Fruit fly (Drosophila melanogaster) whole organism, embryonic: Measurements from ENCODE around the gene Cyp318a1.
A peak's percentile ranks its signal among the peaks of the same experiment; 100 is the strongest.

Source experiments
- Aef1 ChIP-seq: fragments of 200-800 bp; sonication (Bioruptor generic); IDR thresholded peaks from 3 replicates; pipeline ENCODE4 v1.3.6; 2022; ENCODE audit warnings: missing biosample characterization, missing genetic modification characterization
- CG1024 ChIP-seq: fragments of 200-800 bp; sonication (Bioruptor generic); IDR thresholded peaks from 2 replicates; pipeline ENCODE4 v1.3.6; 2022; ENCODE audit warnings: missing biosample characterization, missing genetic modification characterization
- CG10979 ChIP-seq: fragments of 200-800 bp; sonication (Bioruptor generic); optimal IDR thresholded peaks from 2 replicates; lab custom pipeline; 2018; ENCODE audit warnings: missing biosample characterization, mild to moderate bottlenecking, missing genetic modification characterization, moderate library complexity
- CG11247 ChIP-seq: fragments of 200-800 bp; sonication (Bioruptor generic); IDR thresholded peaks from 2 replicates; pipeline ENCODE4 v1.3.6; 2022; ENCODE audit warnings: missing biosample characterization, missing genetic modification characterization
- CG11456 ChIP-seq: fragments of 200-800 bp; sonication (Bioruptor generic); IDR thresholded peaks from 3 replicates; pipeline ENCODE4 v1.3.6; 2022; ENCODE audit warnings: missing biosample characterization, missing genetic modification characterization
- CG12155 ChIP-seq: fragments of 200-800 bp; sonication (Bioruptor generic); optimal IDR thresholded peaks from 3 replicates; lab custom pipeline; 2016; ENCODE audit warnings: missing biosample characterization, missing genetic modification characterization
- CG13775 ChIP-seq: fragments of 200-800 bp; sonication (Bioruptor generic); optimal IDR thresholded peaks from 3 replicates; lab custom pipeline; 2017; ENCODE audit warnings: missing biosample characterization, mild to moderate bottlenecking, missing genetic modification characterization
- CG14050 ChIP-seq: fragments of 200-800 bp; sonication (Bioruptor generic); IDR thresholded peaks from 3 replicates; pipeline ENCODE4 v1.3.6; 2022; ENCODE audit warnings: missing biosample characterization, missing genetic modification characterization
- CG17328 ChIP-seq: fragments of 200-800 bp; sonication (Bioruptor generic); IDR thresholded peaks from 2 replicates; pipeline ENCODE4 v1.3.6; 2022; ENCODE audit warnings: missing biosample characterization, missing genetic modification characterization
- CG17361 ChIP-seq: fragments of 200-800 bp; sonication (Bioruptor generic); IDR thresholded peaks from 3 replicates; pipeline ENCODE4 v1.3.6; 2022; ENCODE audit warnings: missing biosample characterization, missing genetic modification characterization
- CG18476 ChIP-seq: fragments of 200-800 bp; sonication (Bioruptor generic); optimal IDR thresholded peaks from 2 replicates; lab custom pipeline; 2016; ENCODE audit warnings: missing biosample characterization, mild to moderate bottlenecking, missing genetic modification characterization
- CG18619 ChIP-seq: fragments of 200-800 bp; sonication (Bioruptor generic); optimal IDR thresholded peaks from 3 replicates; lab custom pipeline; 2017; ENCODE audit warnings: missing biosample characterization, mild to moderate bottlenecking, missing genetic modification characterization
- CG2712 ChIP-seq: fragments of 200-800 bp; optimal IDR thresholded peaks from 3 replicates; lab custom pipeline; 2019; ENCODE audit warnings: missing biosample characterization, mild to moderate bottlenecking, missing genetic modification characterization, moderate library complexity
- CG2889 ChIP-seq: fragments of 200-800 bp; sonication (Bioruptor generic); IDR thresholded peaks from 3 replicates; pipeline ENCODE4 v1.3.6; 2022; ENCODE audit warnings: missing biosample characterization, missing genetic modification characterization
- CG3726 ChIP-seq: fragments of 200-800 bp; sonication (Bioruptor generic); IDR thresholded peaks from 3 replicates; pipeline ENCODE4, ENCODE4 v1.3.6; 2022; ENCODE audit warnings: missing biosample characterization, missing genetic modification characterization
- CG43689 ChIP-seq: fragments of 200-800 bp; sonication (Bioruptor generic); IDR thresholded peaks from 2 replicates; pipeline ENCODE4 v1.3.6; 2022; ENCODE audit warnings: missing biosample characterization, missing genetic modification characterization
- CG7357 ChIP-seq: fragments of 200-800 bp; sonication (Bioruptor generic); IDR thresholded peaks from 3 replicates; pipeline ENCODE4 v1.3.6; 2022; ENCODE audit warnings: missing biosample characterization, missing genetic modification characterization
- CG8290 ChIP-seq, 3 experiments: fragments of 200-800 bp; sonication (Bioruptor generic); optimal IDR thresholded peaks; 2 replicates each; lab custom pipeline; 2016 to 2019; ENCODE audit warnings: missing biosample characterization in 3 of 3, missing genetic modification characterization in 3 of 3, mild to moderate bottlenecking in 2 of 3, moderate library complexity in 1 of 3
- CG9437 ChIP-seq: fragments of 200-800 bp; sonication (Bioruptor generic); optimal IDR thresholded peaks from 2 replicates; lab custom pipeline; 2018; ENCODE audit warnings: missing biosample characterization, mild to moderate bottlenecking, missing genetic modification characterization
- CG9727 ChIP-seq: fragments of 200-800 bp; sonication (Bioruptor generic); optimal IDR thresholded peaks from 3 replicates; lab custom pipeline; 2017; ENCODE audit warnings: missing biosample characterization, mild to moderate bottlenecking, missing genetic modification characterization
- CTCF ChIP-seq: fragments of 200-800 bp; sonication (Bioruptor generic); optimal IDR thresholded peaks from 2 replicates; lab custom pipeline; 2017; ENCODE audit warnings: missing biosample characterization, mild to moderate bottlenecking, missing genetic modification characterization, moderate library complexity
- Camta ChIP-seq: fragments of 200-800 bp; sonication (Bioruptor generic); optimal IDR thresholded peaks from 2 replicates; lab custom pipeline; 2016; ENCODE audit warnings: missing biosample characterization, missing genetic modification characterization
- HLHmδ ChIP-seq: fragments of 200-800 bp; sonication (Bioruptor generic); optimal IDR thresholded peaks from 2 replicates; lab custom pipeline; 2018; ENCODE audit warnings: missing biosample characterization, mild to moderate bottlenecking, missing genetic modification characterization, moderate library complexity
- Hr3 ChIP-seq: fragments of 200-800 bp; sonication (Bioruptor generic); optimal IDR thresholded peaks from 3 replicates; lab custom pipeline; 2016; ENCODE audit warnings: missing biosample characterization, missing genetic modification characterization
- Meics ChIP-seq: fragments of 200-800 bp; sonication (Bioruptor generic); optimal IDR thresholded peaks from 2 replicates; lab custom pipeline; 2017; ENCODE audit warnings: missing biosample characterization, mild to moderate bottlenecking, missing genetic modification characterization
- NK7.1 ChIP-seq: fragments of 200-800 bp; sonication (Bioruptor generic); optimal IDR thresholded peaks from 3 replicates; lab custom pipeline; 2016; ENCODE audit warnings: missing biosample characterization, missing genetic modification characterization
- Neu2 ChIP-seq: fragments of 200-800 bp; sonication (Bioruptor generic); optimal IDR thresholded peaks from 3 replicates; lab custom pipeline; 2016; ENCODE audit warnings: missing biosample characterization, missing genetic modification characterization, borderline replicate concordance
- Optix ChIP-seq: fragments of 200-800 bp; sonication (Bioruptor generic); IDR thresholded peaks from 3 replicates; pipeline ENCODE4 v1.3.6; 2022; ENCODE audit warnings: missing biosample characterization, missing genetic modification characterization
- Ravus ChIP-seq: fragments of 200-800 bp; sonication (Bioruptor generic); IDR thresholded peaks from 2 replicates; pipeline ENCODE4 v1.3.6; 2022; ENCODE audit warnings: missing biosample characterization, missing genetic modification characterization
- Rx ChIP-seq: fragments of 200-800 bp; sonication (Bioruptor generic); IDR thresholded peaks from 2 replicates; pipeline ENCODE4 v1.3.6; 2022; ENCODE audit warnings: missing biosample characterization, missing genetic modification characterization
- Scr ChIP-seq: fragments of 200-800 bp; sonication (Bioruptor generic); IDR thresholded peaks from 2 replicates; pipeline ENCODE4 v1.3.6; 2022; ENCODE audit warnings: missing biosample characterization, missing genetic modification characterization; ENCODE audit not compliant: partially characterized antibody
- Ssrp ChIP-seq: fragments of 200-800 bp; sonication (Bioruptor generic); optimal IDR thresholded peaks from 2 replicates; lab custom pipeline; 2018; ENCODE audit warnings: missing biosample characterization, mild to moderate bottlenecking, missing genetic modification characterization, moderate library complexity
- Tbp ChIP-seq: fragments of >200 bp; optimal IDR thresholded peaks from 2 replicates; lab custom pipeline; 2018; ENCODE audit warnings: missing biosample characterization, missing genetic modification characterization
- Xbp1 ChIP-seq: fragments of 200-800 bp; sonication (Bioruptor generic); optimal IDR thresholded peaks from 3 replicates; lab custom pipeline; 2016; ENCODE audit warnings: missing biosample characterization, mild to moderate bottlenecking, missing genetic modification characterization
- ase ChIP-seq: fragments of 200-800 bp; sonication (Bioruptor generic); IDR thresholded peaks from 3 replicates; pipeline ENCODE4 v1.3.6; 2022; ENCODE audit warnings: missing biosample characterization, missing genetic modification characterization
- bcd ChIP-seq: fragments of 200-800 bp; sonication (Bioruptor generic); optimal IDR thresholded peaks from 2 replicates; lab custom pipeline; 2017; ENCODE audit warnings: missing biosample characterization, mild to moderate bottlenecking, missing genetic modification characterization
- ci ChIP-seq: fragments of 200-800 bp; sonication (Bioruptor generic); IDR thresholded peaks from 3 replicates; pipeline ENCODE4 v1.3.6; 2022; ENCODE audit warnings: missing biosample characterization, missing genetic modification characterization
- da ChIP-seq: fragments of 200-800 bp; sonication (Bioruptor generic); optimal IDR thresholded peaks from 2 replicates; lab custom pipeline; 2016; ENCODE audit warnings: missing biosample characterization, missing genetic modification characterization
- dysf ChIP-seq: fragments of 200-800 bp; sonication (Bioruptor generic); IDR thresholded peaks from 3 replicates; pipeline ENCODE4 v1.3.6; 2022; ENCODE audit warnings: missing biosample characterization, missing genetic modification characterization
- exex ChIP-seq: fragments of 200-800 bp; sonication (Bioruptor generic); optimal IDR thresholded peaks from 4 replicates; lab custom pipeline; 2018; ENCODE audit warnings: missing biosample characterization, mild to moderate bottlenecking, missing genetic modification characterization, moderate library complexity
- gcm2 ChIP-seq: fragments of 200-800 bp; sonication (Bioruptor generic); optimal IDR thresholded peaks from 2 replicates; lab custom pipeline; 2016; ENCODE audit warnings: missing biosample characterization, missing genetic modification characterization
- grau ChIP-seq: fragments of 200-800 bp; optimal IDR thresholded peaks from 3 replicates; lab custom pipeline; 2019; ENCODE audit warnings: missing biosample characterization, mild to moderate bottlenecking, missing genetic modification characterization, moderate library complexity
- gsb ChIP-seq: fragments of 200-800 bp; sonication (Bioruptor generic); IDR thresholded peaks from 2 replicates; pipeline ENCODE4 v1.3.6; 2022; ENCODE audit warnings: missing biosample characterization, missing genetic modification characterization
- hkb ChIP-seq, 2 experiments: fragments of 200-800 bp in 1 of 2; fragments of >200 bp in 1 of 2; sonication (Bioruptor generic) in 1 of 2; IDR thresholded peaks in 1 of 2; optimal IDR thresholded peaks in 1 of 2; 2 replicates each; pipeline versions ENCODE4 v1.3.6 to Lab custom; 2017 to 2022; ENCODE audit warnings: missing biosample characterization in 1 of 2, missing genetic modification characterization in 1 of 2
- lola ChIP-seq, 3 experiments: fragments of >200 bp in 2 of 3; fragments of 200-800 bp in 1 of 3; sonication (Bioruptor generic) in 1 of 3; optimal IDR thresholded peaks; 2 replicates each; lab custom pipeline; 2017 to 2019; ENCODE audit warnings: missing biosample characterization in 3 of 3, missing genetic modification characterization in 3 of 3, mild to moderate bottlenecking in 1 of 3, moderate library complexity in 1 of 3
- pros ChIP-seq: fragments of 200-800 bp; sonication (Bioruptor generic); optimal IDR thresholded peaks from 3 replicates; lab custom pipeline; 2019; ENCODE audit warnings: missing biosample characterization, mild to moderate bottlenecking, missing genetic modification characterization, moderate library complexity
- tin ChIP-seq: fragments of 200-800 bp; sonication (Bioruptor generic); optimal IDR thresholded peaks from 3 replicates; lab custom pipeline; 2016; ENCODE audit warnings: missing biosample characterization, missing genetic modification characterization
- trh ChIP-seq: fragments of 200-800 bp; sonication (Bioruptor generic); optimal IDR thresholded peaks from 2 replicates; lab custom pipeline; 2016; ENCODE audit warnings: missing biosample characterization, missing genetic modification characterization
- unpg ChIP-seq: fragments of 200-800 bp; sonication (Bioruptor generic); optimal IDR thresholded peaks from 3 replicates; lab custom pipeline; 2018; ENCODE audit warnings: missing biosample characterization, mild to moderate bottlenecking, missing genetic modification characterization, moderate library complexity

Gene Cyp318a1

DNA sequence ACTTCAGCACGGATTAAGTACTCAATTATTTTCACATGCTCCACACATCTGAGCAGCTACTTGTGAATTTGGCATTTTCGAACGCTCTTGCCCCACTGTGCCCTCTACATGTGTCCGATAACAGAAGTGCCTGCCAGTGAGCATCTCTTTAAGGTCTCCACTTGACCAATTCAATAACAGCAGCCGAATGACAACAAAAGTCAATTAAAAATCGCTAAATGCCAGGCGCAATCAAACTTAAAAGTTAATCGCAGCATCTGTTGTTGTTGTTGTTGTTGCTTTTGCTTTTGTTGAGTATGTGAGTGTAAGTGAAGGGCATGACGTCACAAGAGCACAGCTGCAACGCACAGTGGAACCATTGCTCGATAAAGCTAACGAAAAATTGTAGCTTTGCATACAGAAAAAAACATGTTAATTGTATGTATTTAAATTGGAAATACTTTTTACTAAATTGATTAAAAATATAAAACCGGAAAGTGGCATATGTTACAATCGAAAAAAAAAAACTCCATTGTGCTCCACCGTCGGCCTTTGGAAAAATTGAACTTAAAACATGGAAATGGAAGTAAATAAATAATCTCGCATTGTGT is 17.5 kb upstream of the Cyp318a1 start (continued):
- TF ChIP-seq Hr3 (peak; percentile 8), hkb (optimal IDR thresholded peaks at IDR 0.05; lab: Kevin White, UChicago) (no peak), hkb (GFP tag; IDR thresholded peaks at IDR 0.05; lab: Robert Waterston, UW) (0 out of 2 replicates have a peak, but pooled peaks have one; percentile 39), lola (GFP tag; optimal IDR thresholded peaks at IDR 0.05; lab: Kevin White, UChicago) (no peak), CG17328 (GFP tag; lab: Robert Waterston, UW) (peak; percentile 56; the same call in 1 of the 2 replicates), ase (GFP tag; lab: Robert Waterston, UW) (peak; percentile 40; the same call in 1 of the 3 replicates), tin (peak; percentile 28), Aef1 (GFP tag; lab: Robert Waterston, UW) (peak; percentile 19; the same call in 2 of the 3 replicates), grau (tag; lab: Kevin White, UChicago) (peak; percentile 38), CG1024 (0 out of 2 replicates have a peak, but pooled peaks have one; percentile 3), Optix (GFP tag; lab: Robert Waterston, UW) (0 out of 3 replicates have a peak, but pooled peaks have one; percentile 9), pros (GFP tag; lab: Kevin White, UChicago) (no peak), CG11247 (0 out of 2 replicates have a peak, but pooled peaks have one; percentile 20), gcm2 (GFP tag; lab: Kevin White, UChicago) (no peak), exex (tag; lab: Kevin White, UChicago) (peak; percentile 2), CG8290 (GFP tag; optimal IDR thresholded peaks at IDR 0.05; lab: Kevin White, UChicago) (no peak), CG8290 (tag; optimal IDR thresholded peaks at IDR 0.05; lab: Kevin White, UChicago) (peak in 1 of 2 experiments; percentile 29), HLHmδ (GFP tag; lab: Kevin White, UChicago) (no peak), CG43689 (GFP tag; lab: Robert Waterston, UW) (no peak), CG18476 (GFP tag; lab: Kevin White, UChicago) (peak; percentile 7), NK7.1 (GFP tag; lab: Kevin White, UChicago) (no peak), Meics (GFP tag; lab: Kevin White, UChicago) (peak; percentile 19), Rx (GFP tag; lab: Robert Waterston, UW) (peak; percentile 16; the same call in 1 of the 2 replicates), gsb (GFP tag; lab: Robert Waterston, UW) (0 out of 2 replicates have a peak, but pooled peaks have one; percentile 17), dysf (GFP tag; lab: Robert Waterston, UW) (peak; percentile 40; the same call in 1 of the 3 replicates), CG18619 (GFP tag; lab: Kevin White, UChicago) (no peak), bcd (GFP tag; lab: Kevin White, UChicago) (peak; percentile 21), unpg (GFP tag; lab: Kevin White, UChicago) (peak; percentile 29), Neu2 (GFP tag; lab: Kevin White, UChicago) (no peak), Scr (no peak), CG13775 (peak; percentile 4), CTCF (no peak), CG2712 (tag; lab: Kevin White, UChicago) (peak; percentile 17), trh (GFP tag; lab: Kevin White, UChicago) (no peak), Ravus (peak; percentile 11; the same call in 1 of the 2 replicates), CG11456 (0 out of 3 replicates have a peak, but pooled peaks have one; percentile 8), CG10979 (tag; lab: Kevin White, UChicago) (peak; percentile 46), Tbp (GFP tag; lab: Kevin White, UChicago) (no peak), ci (peak; percentile 46; the same call in 1 of the 3 replicates), CG17361 (GFP tag; lab: Robert Waterston, UW) (peak; percentile 59; the same call in 2 of the 3 replicates), CG14050 (GFP tag; lab: Robert Waterston, UW) (0 out of 3 replicates have a peak, but pooled peaks have one; percentile 9), da (GFP tag; lab: Kevin White, UChicago) (no peak), Xbp1 (peak; percentile 36), CG12155 (GFP tag; lab: Kevin White, UChicago) (no peak), CG2889 (GFP tag; lab: Robert Waterston, UW) (no peak), CG3726 (GFP tag; lab: Robert Waterston, UW) (0 out of 3 replicates have a peak, but pooled peaks have one; percentile 52), CG7357 (GFP tag; lab: Robert Waterston, UW) (0 out of 3 replicates have a peak, but pooled peaks have one; percentile 22), Camta (GFP tag; lab: Kevin White, UChicago) (peak; percentile 41), CG9727 (GFP tag; lab: Kevin White, UChicago) (peak; percentile 36), Ssrp (tag; lab: Kevin White, UChicago) (peak; percentile 1), CG9437 (GFP tag; lab: Kevin White, UChicago) (peak; percentile 4)
